Worm (Caenorhabditis elegans) whole organism, L4 larva: ENCODE data around the gene rer-1.

ENCODE experiments used
- D1046.2 ChIP-seq: fragments of 200-800 bp; sonication (Bioruptor generic); IDR thresholded peaks from 2 replicates; pipeline ENCODE4 v1.3.6; 2022; ENCODE audit warnings: missing genetic modification characterization, missing compliant biosample characterization
- F10B5.3 ChIP-seq: sonication (generic microtip); optimal IDR thresholded peaks from 2 replicates; lab custom pipeline; 2016; ENCODE audit warnings: mild to moderate bottlenecking, missing genetic modification characterization, missing compliant biosample characterization
- F26F4.8 ChIP-seq: fragments of 200-800 bp; sonication (Bioruptor generic); conservative IDR thresholded peaks from 2 replicates; pipeline ENCODE4 v1.3.6; 2022; ENCODE audit warnings: missing genetic modification characterization, missing compliant biosample characterization
- F44E2.7 ChIP-seq: fragments of 200-800 bp; sonication (Bioruptor generic); IDR thresholded peaks from 2 replicates; pipeline ENCODE4 v2.1.2; 2022; ENCODE audit warnings: missing genetic modification characterization, missing compliant biosample characterization
- T20F7.1 ChIP-seq: fragments of 200-800 bp; sonication (Bioruptor generic); optimal IDR thresholded peaks from 2 replicates; lab custom pipeline; 2018; ENCODE audit warnings: mild to moderate bottlenecking, missing genetic modification characterization, missing compliant biosample characterization
- T26A8.4 ChIP-seq: fragments of 200-800 bp; sonication (Bioruptor generic); IDR thresholded peaks from 2 replicates; pipeline ENCODE4 v1.3.6; 2022; ENCODE audit warnings: missing genetic modification characterization, missing compliant biosample characterization
- Y105C5A.15 ChIP-seq: fragments of 200-800 bp; sonication (Bioruptor generic); IDR thresholded peaks from 2 replicates; pipeline ENCODE4 v1.3.6; 2022; ENCODE audit warnings: missing genetic modification characterization, missing compliant biosample characterization
- aha-1 ChIP-seq: fragments of 150-350 bp; peaks from one replicate; lab custom pipeline; 2014; ENCODE audit warnings: missing biosample characterization, missing genetic modification characterization
- ces-1 ChIP-seq: fragments of 150-350 bp; sonication (generic microtip); optimal IDR thresholded peaks from 4 replicates; lab custom pipeline; 2014; ENCODE audit warnings: missing biosample characterization, missing genetic modification reagents, missing genetic modification characterization
- ctbp-1 ChIP-seq: fragments of 200-800 bp; sonication (Bioruptor generic); IDR thresholded peaks from 2 replicates; pipeline ENCODE4 v1.3.6; 2022; ENCODE audit warnings: missing genetic modification reagents, missing genetic modification characterization, missing compliant biosample characterization
- daf-12 ChIP-seq: fragments of 150-350 bp; optimal IDR thresholded peaks from 2 replicates; lab custom pipeline; 2014; ENCODE audit warnings: missing biosample characterization, missing genetic modification reagents, missing genetic modification characterization
- daf-16 ChIP-seq, 3 experiments: sonication (generic microtip); optimal IDR thresholded peaks; 2 replicates each; lab custom pipeline; 2016 to 2017; ENCODE audit warnings: missing genetic modification characterization in 3 of 3, missing genetic modification reagents in 3 of 3, mild to moderate bottlenecking in 2 of 3, missing compliant biosample characterization in 2 of 3, missing biosample characterization in 1 of 3, moderate library complexity in 1 of 3
- dmd-6 ChIP-seq: fragments of 200-800 bp; sonication (Bioruptor generic); IDR thresholded peaks from 2 replicates; pipeline ENCODE4 v1.3.6; 2022; ENCODE audit warnings: missing genetic modification reagents, missing genetic modification characterization, missing compliant biosample characterization
- dve-1 ChIP-seq: sonication (generic microtip); optimal IDR thresholded peaks from 2 replicates; lab custom pipeline; 2017; ENCODE audit warnings: antibody characterized with exemption, mild to moderate bottlenecking, missing genetic modification characterization, missing compliant biosample characterization; ENCODE audit not compliant: insufficient read depth
- fos-1 ChIP-seq: fragments of 150-350 bp; optimal IDR thresholded peaks from 2 replicates; lab custom pipeline; 2014; ENCODE audit warnings: missing biosample characterization, missing genetic modification characterization
- gei-8 ChIP-seq: fragments of 200-800 bp; sonication (Bioruptor generic); optimal IDR thresholded peaks from 2 replicates; lab custom pipeline; 2018; ENCODE audit warnings: mild to moderate bottlenecking, missing genetic modification characterization, missing compliant biosample characterization
- hlh-11 ChIP-seq: fragments of 200-800 bp; sonication (Bioruptor generic); optimal IDR thresholded peaks from 2 replicates; lab custom pipeline; 2018; ENCODE audit warnings: mild to moderate bottlenecking, missing genetic modification characterization, missing compliant biosample characterization
- hlh-30 ChIP-seq: sonication (generic microtip); optimal IDR thresholded peaks from 2 replicates; lab custom pipeline; 2017; ENCODE audit warnings: antibody characterized with exemption, mild to moderate bottlenecking, missing genetic modification characterization, missing compliant biosample characterization; ENCODE audit not compliant: insufficient read depth
- hmg-1.1 ChIP-seq: fragments of 200-800 bp; sonication (Bioruptor generic); IDR thresholded peaks from 2 replicates; pipeline ENCODE4 v1.3.6; 2022; ENCODE audit warnings: missing genetic modification reagents, missing genetic modification characterization, missing compliant biosample characterization
- lin-15B ChIP-seq: fragments of 150-350 bp; sonication (generic microtip); optimal IDR thresholded peaks from 3 replicates; lab custom pipeline; 2014; ENCODE audit warnings: missing biosample characterization, missing genetic modification characterization
- lin-39 ChIP-seq: fragments of 150-350 bp; optimal IDR thresholded peaks from 2 replicates; lab custom pipeline; 2014; ENCODE audit warnings: missing biosample characterization, missing genetic modification reagents, missing genetic modification characterization
- lsy-2 ChIP-seq, 2 experiments: fragments of 150-350 bp in 1 of 2; sonication (generic microtip) in 1 of 2; optimal IDR thresholded peaks; 2 replicates each; lab custom pipeline; 2014 to 2017; ENCODE audit warnings: missing biosample characterization in 2 of 2, missing genetic modification characterization in 2 of 2
- mdl-1 ChIP-seq, 2 experiments: fragments of 150-350 bp in 1 of 2; sonication (generic microtip) in 1 of 2; optimal IDR thresholded peaks; 2 replicates each; lab custom pipeline; 2014 to 2017; ENCODE audit warnings: missing biosample characterization in 2 of 2, missing genetic modification characterization in 2 of 2
- mxl-3 ChIP-seq: fragments of 200-800 bp; sonication (Bioruptor generic); optimal IDR thresholded peaks from 2 replicates; lab custom pipeline; 2018; ENCODE audit warnings: mild to moderate bottlenecking, missing genetic modification characterization, missing compliant biosample characterization
- nhr-10 ChIP-seq: fragments of 150-350 bp; optimal IDR thresholded peaks from 2 replicates; lab custom pipeline; 2014; ENCODE audit warnings: missing biosample characterization, missing genetic modification characterization
- nhr-102 ChIP-seq: sonication (generic microtip); optimal IDR thresholded peaks from 2 replicates; lab custom pipeline; 2016; ENCODE audit warnings: mild to moderate bottlenecking, missing genetic modification characterization, moderate library complexity, missing compliant biosample characterization
- nhr-237 ChIP-seq: sonication (generic microtip); optimal IDR thresholded peaks from 2 replicates; lab custom pipeline; 2017; ENCODE audit warnings: missing biosample characterization, missing genetic modification characterization
- nhr-28 ChIP-seq: fragments of 150-350 bp; optimal IDR thresholded peaks from 2 replicates; lab custom pipeline; 2014; ENCODE audit warnings: missing biosample characterization, missing genetic modification characterization
- nhr-48 ChIP-seq: sonication (generic microtip); optimal IDR thresholded peaks from 2 replicates; lab custom pipeline; 2016; ENCODE audit warnings: mild to moderate bottlenecking, missing genetic modification characterization, missing compliant biosample characterization
- nhr-6 ChIP-seq: fragments of 150-350 bp; optimal IDR thresholded peaks from 2 replicates; lab custom pipeline; 2014; ENCODE audit warnings: missing biosample characterization, missing genetic modification characterization
- nhr-77 ChIP-seq: fragments of 150-350 bp; optimal IDR thresholded peaks from 2 replicates; lab custom pipeline; 2014; ENCODE audit warnings: missing biosample characterization, missing genetic modification characterization
- pha-4 ChIP-seq, 2 experiments: fragments of 150-350 bp in 1 of 2; fragments of 200-800 bp in 1 of 2; sonication (Bioruptor generic) in 1 of 2; IDR thresholded peaks in 1 of 2; optimal IDR thresholded peaks in 1 of 2; 2 replicates each; pipeline versions ENCODE4 v1.3.6 to Lab custom; 2014 to 2022; ENCODE audit warnings: missing genetic modification characterization in 2 of 2, missing genetic modification reagents in 2 of 2, missing biosample characterization in 1 of 2, missing compliant biosample characterization in 1 of 2
- pqm-1 ChIP-seq: sonication (generic microtip); optimal IDR thresholded peaks from 2 replicates; lab custom pipeline; 2017; ENCODE audit warnings: missing biosample characterization, missing genetic modification characterization
- saeg-2 ChIP-seq: fragments of 200-800 bp; sonication (Bioruptor generic); IDR thresholded peaks from 2 replicates; pipeline ENCODE4 v1.3.6; 2022; ENCODE audit warnings: missing genetic modification reagents, missing genetic modification characterization, missing compliant biosample characterization
- snpc-1.2 ChIP-seq: fragments of 200-800 bp; sonication (Bioruptor generic); IDR thresholded peaks from 2 replicates; pipeline ENCODE4 v1.3.6; 2022; ENCODE audit warnings: missing genetic modification reagents, missing genetic modification characterization, missing compliant biosample characterization
- tag-97 ChIP-seq: fragments of 200-800 bp; sonication (Bioruptor generic); IDR thresholded peaks from 2 replicates; pipeline ENCODE4 v1.3.6; 2022; ENCODE audit warnings: missing genetic modification characterization, missing compliant biosample characterization
- tra-1 ChIP-seq: fragments of 200-800 bp; sonication (Bioruptor generic); IDR thresholded peaks from 2 replicates; pipeline ENCODE4 v1.3.6; 2022; ENCODE audit warnings: missing genetic modification reagents, missing genetic modification characterization, missing compliant biosample characterization
- unc-62 ChIP-seq, 3 experiments: fragments of 150-350 bp in 1 of 3; sonication (generic microtip); optimal IDR thresholded peaks in 2 of 3; peaks in 1 of 3; 1 replicate in 1 of 3; 2 replicates in 2 of 3; lab custom pipeline; 2014 to 2017; ENCODE audit warnings: missing biosample characterization in 3 of 3, missing genetic modification characterization in 3 of 3, missing genetic modification reagents in 3 of 3, missing genotype in 1 of 3
- zag-1 ChIP-seq: fragments of 150-350 bp; optimal IDR thresholded peaks from 2 replicates; lab custom pipeline; 2014; ENCODE audit warnings: missing biosample characterization, missing genetic modification characterization
- ztf-7 ChIP-seq: fragments of 150-350 bp; optimal IDR thresholded peaks from 2 replicates; lab custom pipeline; 2014; ENCODE audit warnings: missing biosample characterization, missing genetic modification characterization

rer-1 gene

ce11 chrII:8820126-8820972, 9.2 kb downstream of the rer-1 start (continued):
- TF ChIP-seq F10B5.3 (tag; lab: Kevin White, UChicago) (no peak), nhr-77 (tag; lab: Kevin White, UChicago) (no peak), daf-12 (tag; lab: Kevin White, UChicago) (no peak), lin-39 (no peak), F26F4.8 (no peak), ces-1 (GFP tag; lab: Kevin White, UChicago) (no peak)

- TF ChIP-seq hlh-30 (peak; percentile 13), nhr-28 (tag; lab: Kevin White, UChicago) (peak; percentile 75), nhr-102 (no peak), fos-1 (no peak), hmg-1.1 (GFP tag; lab: Robert Waterston, UW) (no peak), Y105C5A.15 (no peak), zag-1 (tag; lab: Kevin White, UChicago) (no peak), snpc-1.2 (GFP tag; lab: Robert Waterston, UW) (no peak), lin-15B (no peak), nhr-6 (tag; lab: Kevin White, UChicago) (no peak), T26A8.4 (GFP tag; lab: Robert Waterston, UW) (peak; percentile 31; the same call in 1 of the 2 replicates), tag-97 (GFP tag; lab: Robert Waterston, UW) (no peak), unc-62 (GFP tag; optimal IDR thresholded peaks at IDR 0.05 in 1 of 2; lab: Kevin White, UChicago) (peak in 1 of 2 experiments; percentile 63), unc-62 (tag; optimal IDR thresholded peaks at IDR 0.05; lab: Kevin White, UChicago) (no peak), F44E2.7 (no peak), ztf-7 (tag; lab: Kevin White, UChicago) (no peak), daf-16 (GFP tag; optimal IDR thresholded peaks at IDR 0.05; lab: Kevin White, UChicago) (no peak), daf-16 (tag; optimal IDR thresholded peaks at IDR 0.05; lab: Kevin White, UChicago) (no peak), aha-1 (peak; percentile 28), ctbp-1 (GFP tag; lab: Robert Waterston, UW) (no peak), pqm-1 (tag; lab: Kevin White, UChicago) (no peak), pha-4 (GFP tag; IDR thresholded peaks at IDR 0.05; lab: Robert Waterston, UW) (no peak), pha-4 (tag; optimal IDR thresholded peaks at IDR 0.05; lab: Kevin White, UChicago) (no peak)
These were observed 10.0 kb downstream of the rer-1 start, which contains the start of gene F46C5.1 for ce11 chrII:8821140-8821595. F46C5.1 (minus strand) TSS chrII:8821190.

- TF ChIP-seq lsy-2 (tag; optimal IDR thresholded peaks at IDR 0.05; lab: Kevin White, UChicago) (peak in 1 of 2 experiments; percentile 0), nhr-6 (tag; lab: Kevin White, UChicago) (no peak), snpc-1.2 (GFP tag; lab: Robert Waterston, UW) (no peak), dmd-6 (GFP tag; lab: Robert Waterston, UW) (peak; percentile 73), dve-1 (tag; lab: Kevin White, UChicago) (peak; percentile 20), F44E2.7 (no peak), mxl-3 (peak; percentile 98), nhr-237 (tag; lab: Kevin White, UChicago) (no peak), mdl-1 (tag; optimal IDR thresholded peaks at IDR 0.05; lab: Kevin White, UChicago) (peak in 1 of 2 experiments; percentile 64), tra-1 (0 out of 2 replicates have a peak, but pooled peaks have one; percentile 16), T20F7.1 (no peak), hlh-11 (tag; lab: Kevin White, UChicago) (peak; percentile 56), hlh-30 (peak; percentile 57), saeg-2 (0 out of 2 replicates have a peak, but pooled peaks have one; percentile 26), nhr-28 (tag; lab: Kevin White, UChicago) (peak; percentile 76), D1046.2 (no peak), gei-8 (GFP tag; lab: Kevin White, UChicago) (peak; percentile 34), nhr-48 (peak; percentile 93), unc-62 (GFP tag; optimal IDR thresholded peaks at IDR 0.05 in 1 of 2; lab: Kevin White, UChicago) (peak in 1 of 2 experiments; percentile 97), unc-62 (tag; optimal IDR thresholded peaks at IDR 0.05; lab: Kevin White, UChicago) (no peak), nhr-10 (tag; lab: Kevin White, UChicago) (peak; percentile 2)
These were observed 11.5 kb downstream of the rer-1 start for ce11 chrII:8822711-8823110.
